Fruit fly (Drosophila melanogaster) Kc167 (cell line): Measurements from ENCODE around the gene CG6738.

Experiments
- Myc ChIP-seq: fragments of >200 bp; optimal IDR thresholded peaks from 2 replicates; lab custom pipeline; 2017; ENCODE audit warnings: missing external identifiers
- Sin3A ChIP-seq: fragments of >200 bp; optimal IDR thresholded peaks from 2 replicates; lab custom pipeline; 2018; ENCODE audit warnings: missing external identifiers
- h ChIP-seq: fragments of >200 bp; optimal IDR thresholded peaks from 3 replicates; lab custom pipeline; 2018; ENCODE audit warnings: missing external identifiers
- insv ChIP-seq: fragments of >200 bp; optimal IDR thresholded peaks from 3 replicates; lab custom pipeline; 2018; ENCODE audit warnings: missing external identifiers
- psq ChIP-seq: fragments of >200 bp; optimal IDR thresholded peaks from 2 replicates; lab custom pipeline; 2017; ENCODE audit warnings: missing external identifiers
- ttk ChIP-seq: sonication (Bioruptor generic); optimal IDR thresholded peaks from 2 replicates; lab custom pipeline; 2017; ENCODE audit warnings: missing external identifiers

The CG6738 gene

dm6 chr3R:23141678-23142338 is 42.5 kb downstream of the CG6738 start, which contains the start of gene hh:
hh (minus strand) TSS chr3R:23141906.
- TF ChIP-seq insv (lab: Kevin White, UChicago) (no peak), psq (no peak), ttk (lab: Kevin White, UChicago) (no peak), Sin3A (no peak), Myc (lab: Kevin White, UChicago) (no peak), h (no peak)

- TF ChIP-seq ttk (lab: Kevin White, UChicago) (no peak), Myc (lab: Kevin White, UChicago) (no peak), h (no peak), insv (lab: Kevin White, UChicago) (no peak), psq (no peak), Sin3A (no peak)
Measured at dm6 chr3R:23143440-23143839, 44.1 kb downstream of the CG6738 start.

- TF ChIP-seq insv (lab: Kevin White, UChicago), result no peak
- TF ChIP-seq psq, result no peak
Measured at dm6 chr3R:23144654-23145053, 45.3 kb downstream of the CG6738 start.

dm6 chr3R:23145681-23146080 is 46.3 kb downstream of the CG6738 start:
- no peak for TF ChIP-seq insv (lab: Kevin White, UChicago)
- TF ChIP-seq h, result no peak
- no peak for TF ChIP-seq psq
- no peak for TF ChIP-seq Sin3A
- no peak for TF ChIP-seq Myc (lab: Kevin White, UChicago)
- TF ChIP-seq ttk (lab: Kevin White, UChicago), result no peak

DNA sequence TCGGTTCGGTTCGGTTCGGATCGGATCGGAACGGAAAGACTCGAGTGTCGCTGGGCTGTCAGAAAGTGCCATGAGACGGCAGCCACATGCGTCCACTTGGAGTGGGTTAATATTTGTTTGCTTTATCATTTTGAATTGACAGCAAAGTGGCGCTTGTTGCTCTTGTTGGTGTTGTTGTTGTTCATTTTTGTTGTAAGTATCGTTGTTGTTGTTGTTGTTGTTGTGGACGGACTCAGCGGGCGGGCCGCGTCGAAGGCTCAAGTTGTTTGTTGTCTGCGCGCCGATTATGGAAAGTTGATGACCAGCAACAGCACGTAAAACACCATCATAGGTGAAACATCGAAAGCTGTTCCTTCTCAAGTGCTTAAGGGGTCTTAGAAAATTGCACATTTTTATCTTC is 47.7 kb downstream of the CG6738 start:
- TF ChIP-seq Myc (lab: Kevin White, UChicago) (no peak), psq (no peak), h (no peak)

dm6 chr3R:23147625-23148024 is 48.3 kb downstream of the CG6738 start:
- no peak for TF ChIP-seq insv (lab: Kevin White, UChicago)
- no peak for TF ChIP-seq h
- no peak for TF ChIP-seq Myc (lab: Kevin White, UChicago)
- TF ChIP-seq Sin3A, result no peak
- no peak for TF ChIP-seq ttk (lab: Kevin White, UChicago)

DNA sequence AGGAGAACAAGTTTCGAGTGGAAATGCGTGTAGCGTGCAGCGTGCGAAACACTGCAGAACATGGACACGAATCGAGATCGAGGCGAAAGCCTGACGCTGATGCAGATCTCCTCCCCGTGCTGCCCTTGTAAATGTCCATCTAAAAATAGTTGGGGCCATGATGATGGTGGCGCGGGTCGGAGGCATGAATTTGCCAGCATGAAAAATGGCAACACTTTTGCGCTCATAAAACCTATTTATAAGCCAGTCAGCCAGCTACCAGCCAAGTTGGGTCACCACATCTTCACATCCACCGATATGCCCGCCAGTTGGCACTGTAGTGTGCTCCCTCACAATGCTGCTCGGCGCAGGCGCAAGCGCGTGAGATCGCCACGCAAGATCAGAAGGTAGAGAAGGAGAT is 49.1 kb downstream of the CG6738 start:
- TF ChIP-seq psq, result no peak
- TF ChIP-seq ttk (lab: Kevin White, UChicago), result no peak
- TF ChIP-seq Sin3A, result no peak
- TF ChIP-seq Myc (lab: Kevin White, UChicago), result no peak
- no peak for TF ChIP-seq insv (lab: Kevin White, UChicago)
- no peak for TF ChIP-seq h

dm6 chr3R:23149021-23149571 is 49.8 kb downstream of the CG6738 start:
- TF ChIP-seq Sin3A (no peak), Myc (lab: Kevin White, UChicago) (no peak), psq (no peak), ttk (lab: Kevin White, UChicago) (no peak), h (no peak)
